Worm (Caenorhabditis elegans) whole organism, late embryonic: ENCODE measurements around the gene srj-24.

Experiments
- ahr-1 ChIP-seq: sonication (generic microtip); optimal IDR thresholded peaks from 2 replicates; lab custom pipeline; 2016; ENCODE audit warnings: missing genetic modification characterization, missing compliant biosample characterization
- ceh-14 ChIP-seq: sonication (generic microtip); optimal IDR thresholded peaks from 2 replicates; lab custom pipeline; 2016; ENCODE audit warnings: missing genotype, missing genetic modification characterization, missing compliant biosample characterization
- ceh-24 ChIP-seq: sonication (generic microtip); optimal IDR thresholded peaks from 2 replicates; lab custom pipeline; 2016; ENCODE audit warnings: mild to moderate bottlenecking, missing genetic modification characterization, missing compliant biosample characterization
- fkh-10 ChIP-seq: fragments of 150-350 bp; optimal IDR thresholded peaks from 2 replicates; lab custom pipeline; 2014; ENCODE audit warnings: missing biosample characterization, missing genetic modification reagents, missing genetic modification characterization
- mec-3 ChIP-seq: sonication (generic microtip); optimal IDR thresholded peaks from 2 replicates; lab custom pipeline; 2016; ENCODE audit warnings: borderline replicate concordance, missing genetic modification characterization, missing compliant biosample characterization
- pha-4 ChIP-seq: fragments of 150-350 bp; optimal IDR thresholded peaks from 2 replicates; lab custom pipeline; 2018; ENCODE audit warnings: missing biosample characterization, missing genetic modification reagents, missing genetic modification characterization
- pqm-1 ChIP-seq: sonication (generic microtip); optimal IDR thresholded peaks from 2 replicates; lab custom pipeline; 2016; ENCODE audit warnings: missing genetic modification characterization, missing compliant biosample characterization
- tbx-2 ChIP-seq: sonication (generic microtip); optimal IDR thresholded peaks from 2 replicates; lab custom pipeline; 2016; ENCODE audit warnings: missing genetic modification characterization, missing compliant biosample characterization

DNA sequence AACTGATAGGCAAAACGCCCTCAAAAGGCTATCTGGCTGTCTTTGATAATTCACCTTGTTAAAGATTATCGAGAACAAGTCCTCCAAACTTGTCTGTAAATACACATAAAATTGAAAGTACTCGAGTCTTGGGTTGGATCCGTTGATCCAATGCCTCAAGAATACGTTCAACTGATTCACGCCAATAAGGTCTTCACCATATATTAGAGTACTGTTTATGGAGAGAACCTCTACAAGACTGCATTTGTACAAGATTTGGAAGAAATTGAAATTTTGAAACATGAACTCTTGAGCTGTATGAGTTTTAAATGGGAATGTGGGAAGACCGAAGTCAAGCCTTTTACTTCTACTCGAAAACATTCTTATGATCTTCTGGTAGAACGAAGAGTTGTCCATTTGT lies 15.8 kb downstream of the srj-24 start:
- TF ChIP-seq tbx-2 (tag; lab: Kevin White, UChicago) (no peak), pha-4 (tag; lab: Kevin White, UChicago) (no peak), mec-3 (tag; lab: Kevin White, UChicago) (no peak), ahr-1 (tag; lab: Kevin White, UChicago) (no peak), pqm-1 (tag; lab: Kevin White, UChicago) (no peak), ceh-24 (tag; lab: Kevin White, UChicago) (no peak), ceh-14 (tag; lab: Kevin White, UChicago) (no peak), fkh-10 (GFP tag; lab: Kevin White, UChicago) (no peak)
